Fruit fly (Drosophila melanogaster): ENCODE data around the gene Vha100-1.
A peak's percentile ranks its signal among the peaks of the same experiment; 100 is the strongest.

Gene Vha100-1

DNA sequence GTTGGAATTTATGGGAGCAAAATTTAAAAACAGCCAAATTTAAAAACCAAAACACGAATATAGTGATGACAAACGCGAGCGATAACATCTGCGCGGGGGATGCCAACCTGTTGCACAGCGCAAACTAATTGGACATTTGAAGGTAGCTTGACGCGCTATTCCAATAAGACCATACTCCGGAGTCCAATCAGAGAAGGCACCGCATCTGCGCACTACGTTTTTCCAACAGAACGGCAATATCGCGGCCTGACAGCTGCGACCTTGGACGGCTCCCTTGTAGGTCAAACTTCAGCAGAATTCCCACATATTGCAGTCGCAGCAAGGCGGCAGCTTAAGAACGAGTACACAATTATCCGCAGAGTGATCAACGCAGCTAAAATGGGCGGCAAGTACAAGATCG is 17.1 kb downstream of the Vha100-1 start, which contains the start of the genes CG11882 and Pglym78 (continued):
- TF ChIP-seq luna (GFP tag; optimal IDR thresholded peaks at IDR 0.05) = no peak
- no peak for TF ChIP-seq Abd-B (GFP tag; optimal IDR thresholded peaks at IDR 0.05)
- peak; percentile 50 for TF ChIP-seq B-H2 (GFP tag; optimal IDR thresholded peaks at IDR 0.05)
- TF ChIP-seq pnt (GFP tag; optimal IDR thresholded peaks at IDR 0.05) = peak; percentile 32
- no peak for TF ChIP-seq dan (GFP tag; IDR thresholded peaks at IDR 0.05)
- no peak for TF ChIP-seq CG12219 (GFP tag; optimal IDR thresholded peaks at IDR 0.05)
- TF ChIP-seq gro (GFP tag; optimal IDR thresholded peaks at IDR 0.05) = peak; percentile 55
- TF ChIP-seq Optix (GFP tag; IDR thresholded peaks at IDR 0.05) = no peak
- peak; percentile 41 for TF ChIP-seq CG14710 (tag; optimal IDR thresholded peaks at IDR 0.05)
- no peak for TF ChIP-seq dmrt99B (tag; optimal IDR thresholded peaks at IDR 0.05)
- TF ChIP-seq CG7928 (GFP tag; optimal IDR thresholded peaks at IDR 0.05) = peak; percentile 17
- TF ChIP-seq lilli (GFP tag; optimal IDR thresholded peaks at IDR 0.05) = peak; percentile 78
- peak; percentile 93 for TF ChIP-seq Med (GFP tag)
- no peak for TF ChIP-seq odd (GFP tag; optimal IDR thresholded peaks at IDR 0.05)
- TF ChIP-seq CG34376 (GFP tag; optimal IDR thresholded peaks at IDR 0.05) = peak; percentile 21
- no peak for TF ChIP-seq Atf-2 (GFP tag; optimal IDR thresholded peaks at IDR 0.05)
- no peak for TF ChIP-seq run (tag; optimal IDR thresholded peaks at IDR 0.05)
- peak; percentile 33 for TF ChIP-seq CG13775 (GFP tag; optimal IDR thresholded peaks at IDR 0.05)
- peak; percentile 90 for TF ChIP-seq CG15514 (GFP tag; optimal IDR thresholded peaks at IDR 0.05)
- TF ChIP-seq eyg (GFP tag; optimal IDR thresholded peaks at IDR 0.05) = no peak
- TF ChIP-seq slp2 (GFP tag; optimal IDR thresholded peaks at IDR 0.05) = no peak
- peak; percentile 100 for TF ChIP-seq ftz-f1 (GFP tag; optimal IDR thresholded peaks at IDR 0.05)
- no peak for TF ChIP-seq CG2678 (tag; optimal IDR thresholded peaks at IDR 0.05)
- peak; percentile 66 for TF ChIP-seq CG9932 (GFP tag; IDR thresholded peaks at IDR 0.05)
- TF ChIP-seq Nf-YC (tag; optimal IDR thresholded peaks at IDR 0.05) = peak; percentile 37
- no peak for TF ChIP-seq nau (GFP tag; optimal IDR thresholded peaks at IDR 0.05)
- TF ChIP-seq CG32772 (GFP tag; IDR thresholded peaks at IDR 0.05) = no peak
- TF ChIP-seq bab2 (GFP tag; optimal IDR thresholded peaks at IDR 0.05) = peak; percentile 51
- no peak for TF ChIP-seq Oli (tag; optimal IDR thresholded peaks at IDR 0.05)
- TF ChIP-seq fd3F (GFP tag; optimal IDR thresholded peaks at IDR 0.05) = no peak
- no peak; the same call in 2 of the 3 replicates for TF ChIP-seq CG11695 (GFP tag; IDR thresholded peaks at IDR 0.05)
- peak; percentile 35; the same call in 1 of the 2 replicates for TF ChIP-seq ssp (GFP tag; IDR thresholded peaks at IDR 0.05)
- no peak for TF ChIP-seq CG17385 (GFP tag; optimal IDR thresholded peaks at IDR 0.05)
- TF ChIP-seq CG3163 (GFP tag; optimal IDR thresholded peaks at IDR 0.05) = peak; percentile 50
- no peak for TF ChIP-seq ap (GFP tag; IDR thresholded peaks at IDR 0.05)
- TF ChIP-seq fu2 (GFP tag; optimal IDR thresholded peaks at IDR 0.05) = peak; percentile 46
- no peak for TF ChIP-seq Sry-β (GFP tag; optimal IDR thresholded peaks at IDR 0.05)
- no peak for TF ChIP-seq C15 (GFP tag; IDR thresholded peaks at IDR 0.05)
- TF ChIP-seq Sox100B (GFP tag; optimal IDR thresholded peaks at IDR 0.05) = no peak
- TF ChIP-seq H2.0 (GFP tag; IDR thresholded peaks at IDR 0.05) = 0 out of 2 replicates have a peak, but pooled peaks have one; percentile 22
- no peak for TF ChIP-seq Asciz (GFP tag; optimal IDR thresholded peaks at IDR 0.05)
- peak in 1 of 2 experiments; percentile 73 for TF ChIP-seq crp (GFP tag; optimal IDR thresholded peaks at IDR 0.05)
- TF ChIP-seq HHEX (GFP tag; optimal IDR thresholded peaks at IDR 0.05) = no peak
- peak; percentile 60 for TF ChIP-seq BEAF-32 (GFP tag; optimal IDR thresholded peaks at IDR 0.05)
- peak; percentile 31; the same call in 1 of the 2 replicates for TF ChIP-seq onecut (GFP tag; IDR thresholded peaks at IDR 0.05)
- peak; percentile 41; the same call in 1 of the 2 replicates for TF ChIP-seq CG6272 (GFP tag; IDR thresholded peaks at IDR 0.05)
- TF ChIP-seq nerfin-2 (GFP tag; IDR thresholded peaks at IDR 0.05; ENCODE audit: partially characterized antibody) = peak; percentile 45; the same call in 1 of the 2 replicates
- TF ChIP-seq zen (tag; optimal IDR thresholded peaks at IDR 0.05) = no peak
- TF ChIP-seq CG6683 (GFP tag; optimal IDR thresholded peaks at IDR 0.05) = no peak
- TF ChIP-seq NC2α (GFP tag; optimal IDR thresholded peaks at IDR 0.05) = peak; percentile 30
- TF ChIP-seq da (GFP tag; optimal IDR thresholded peaks at IDR 0.05) = peak; percentile 79
